Worm (Caenorhabditis elegans) whole organism, L3 larva: ENCODE results near the gene C34C12.9.

Experiments used
- ZK546.5 ChIP-seq: sonication (generic microtip); optimal IDR thresholded peaks from 2 replicates; lab custom pipeline; 2017; ENCODE audit warnings: missing biosample characterization, missing genetic modification characterization
- aly-2 ChIP-seq: fragments of 150-350 bp; optimal IDR thresholded peaks from 2 replicates; lab custom pipeline; 2014; ENCODE audit warnings: missing biosample characterization, missing genetic modification characterization
- ceh-16 ChIP-seq: sonication (generic microtip); optimal IDR thresholded peaks from 2 replicates; lab custom pipeline; 2017; ENCODE audit warnings: missing biosample characterization, missing genetic modification characterization
- ceh-28 ChIP-seq: fragments of 150-350 bp; optimal IDR thresholded peaks from 2 replicates; lab custom pipeline; 2014; ENCODE audit warnings: missing biosample characterization, missing genetic modification reagents, missing genetic modification characterization
- daf-12 ChIP-seq: fragments of 150-350 bp; optimal IDR thresholded peaks from 2 replicates; lab custom pipeline; 2014; ENCODE audit warnings: missing biosample characterization, missing genetic modification reagents, missing genetic modification characterization
- egl-27 ChIP-seq: sonication (generic microtip); optimal IDR thresholded peaks from 4 replicates; lab custom pipeline; 2017; ENCODE audit warnings: missing biosample characterization, missing genetic modification reagents, missing genetic modification characterization
- egl-5 ChIP-seq: fragments of 150-350 bp; optimal IDR thresholded peaks from 2 replicates; lab custom pipeline; 2017; ENCODE audit warnings: missing biosample characterization, missing genetic modification reagents, missing genetic modification characterization, inconsistent platforms
- elt-1 ChIP-seq: fragments of 150-350 bp; optimal IDR thresholded peaks from 2 replicates; lab custom pipeline; 2014; ENCODE audit warnings: missing biosample characterization, missing genetic modification characterization
- elt-2 ChIP-seq: sonication (generic microtip); optimal IDR thresholded peaks from 2 replicates; lab custom pipeline; 2016; ENCODE audit warnings: missing genetic modification reagents, mild to moderate bottlenecking, missing genetic modification characterization, missing compliant biosample characterization
- eor-1 ChIP-seq, 2 experiments: fragments of 150-350 bp; optimal IDR thresholded peaks; 2 replicates each; lab custom pipeline; 2014 to 2018; ENCODE audit warnings: missing biosample characterization in 2 of 2, missing genetic modification characterization in 2 of 2
- fkh-10 ChIP-seq: sonication (generic microtip); optimal IDR thresholded peaks from 2 replicates; lab custom pipeline; 2017; ENCODE audit warnings: missing biosample characterization, missing genetic modification reagents, missing genetic modification characterization
- fkh-2 ChIP-seq: fragments of 150-350 bp; optimal IDR thresholded peaks from 2 replicates; lab custom pipeline; 2014; ENCODE audit warnings: missing biosample characterization, missing genetic modification reagents, missing genetic modification characterization
- hmg-11 ChIP-seq: sonication (generic microtip); optimal IDR thresholded peaks from 2 replicates; lab custom pipeline; 2016; ENCODE audit warnings: missing genetic modification characterization, missing compliant biosample characterization
- lin-15B ChIP-seq: fragments of 150-350 bp; optimal IDR thresholded peaks from 2 replicates; lab custom pipeline; 2014; ENCODE audit warnings: missing biosample characterization, missing genetic modification characterization
- lin-39 ChIP-seq: fragments of 150-350 bp; optimal IDR thresholded peaks from 2 replicates; lab custom pipeline; 2018; ENCODE audit warnings: missing biosample characterization, missing genetic modification reagents, missing genetic modification characterization
- mdl-1 ChIP-seq: fragments of 150-350 bp; optimal IDR thresholded peaks from 2 replicates; lab custom pipeline; 2014; ENCODE audit warnings: missing biosample characterization, missing genetic modification characterization
- mml-1 ChIP-seq: fragments of 150-350 bp; sonication (generic microtip); optimal IDR thresholded peaks from 3 replicates; lab custom pipeline; 2014; ENCODE audit warnings: missing biosample characterization, missing genetic modification characterization
- nfya-1 ChIP-seq: sonication (generic microtip); optimal IDR thresholded peaks from 2 replicates; lab custom pipeline; 2017; ENCODE audit warnings: missing genetic modification characterization, mild to moderate bottlenecking, missing compliant biosample characterization, antibody characterized with exemption, moderate library complexity; ENCODE audit not compliant: insufficient read depth
- nhr-23 ChIP-seq: fragments of 150-350 bp; optimal IDR thresholded peaks from 2 replicates; lab custom pipeline; 2014; ENCODE audit warnings: missing biosample characterization, missing genetic modification reagents, missing genetic modification characterization
- nhr-237 ChIP-seq: fragments of 150-350 bp; optimal IDR thresholded peaks from 2 replicates; lab custom pipeline; 2014; ENCODE audit warnings: missing biosample characterization, missing genetic modification characterization
- nhr-25 ChIP-seq: sonication (generic microtip); optimal IDR thresholded peaks from 2 replicates; lab custom pipeline; 2017; ENCODE audit warnings: missing biosample characterization, missing genetic modification characterization
- nhr-28 ChIP-seq: fragments of 150-350 bp; optimal IDR thresholded peaks from 2 replicates; lab custom pipeline; 2014; ENCODE audit warnings: missing biosample characterization, missing genetic modification characterization
- nhr-67 ChIP-seq: fragments of 150-350 bp; optimal IDR thresholded peaks from 2 replicates; lab custom pipeline; 2014; ENCODE audit warnings: missing biosample characterization, missing genetic modification characterization
- nhr-76 ChIP-seq: fragments of 150-350 bp; sonication (generic microtip); optimal IDR thresholded peaks from 5 replicates; lab custom pipeline; 2014; ENCODE audit warnings: missing biosample characterization, missing genetic modification characterization
- nhr-77 ChIP-seq: fragments of 150-350 bp; optimal IDR thresholded peaks from 2 replicates; lab custom pipeline; 2014; ENCODE audit warnings: missing biosample characterization, missing genetic modification characterization
- sea-2 ChIP-seq: fragments of 150-350 bp; sonication (generic microtip); optimal IDR thresholded peaks from 4 replicates; lab custom pipeline; 2014; ENCODE audit warnings: missing biosample characterization, missing genetic modification reagents, missing genetic modification characterization
- skn-1 ChIP-seq: fragments of 150-350 bp; optimal IDR thresholded peaks from 2 replicates; lab custom pipeline; 2014; ENCODE audit warnings: missing biosample characterization, missing genetic modification characterization
- snpc-4 ChIP-seq: fragments of 150-350 bp; optimal IDR thresholded peaks from 2 replicates; lab custom pipeline; 2014; ENCODE audit warnings: missing biosample characterization, missing genetic modification characterization
- zag-1 ChIP-seq: fragments of 150-350 bp; optimal IDR thresholded peaks from 2 replicates; lab custom pipeline; 2014; ENCODE audit warnings: missing biosample characterization, missing genetic modification characterization
- ztf-11 ChIP-seq: fragments of 150-350 bp; optimal IDR thresholded peaks from 2 replicates; lab custom pipeline; 2014; ENCODE audit warnings: missing biosample characterization, missing genetic modification characterization

The C34C12.9 gene

ce11 chrIII:3425438-3425837 lies 49.9 kb downstream of the C34C12.9 start, which contains the start of gene metl-18:
TSS of gene metl-18 (plus strand) at chrIII:3425738.
- no peak for TF ChIP-seq nhr-25 (tag; lab: Kevin White, UChicago)
- no peak for TF ChIP-seq hmg-11
- TF ChIP-seq nhr-67 (tag; lab: Kevin White, UChicago), result no peak
- no peak for TF ChIP-seq eor-1 (tag; optimal IDR thresholded peaks at IDR 0.05; lab: Kevin White, UChicago)
- no peak for TF ChIP-seq ztf-11
- no peak for TF ChIP-seq egl-5 (tag; lab: Kevin White, UChicago)
- no peak for TF ChIP-seq zag-1 (tag; lab: Kevin White, UChicago)
- TF ChIP-seq ZK546.5 (tag; lab: Kevin White, UChicago), result no peak
- no peak for TF ChIP-seq nhr-28 (tag; lab: Kevin White, UChicago)
- TF ChIP-seq daf-12, result no peak
- no peak for TF ChIP-seq elt-1 (tag; lab: Kevin White, UChicago)
- TF ChIP-seq skn-1, result no peak
- no peak for TF ChIP-seq nfya-1
- TF ChIP-seq nhr-23, result no peak
- TF ChIP-seq fkh-10 (GFP tag; lab: Kevin White, UChicago), result no peak
- TF ChIP-seq egl-27 (tag; lab: Kevin White, UChicago), result no peak
- TF ChIP-seq mml-1 (tag; lab: Kevin White, UChicago), result no peak
- TF ChIP-seq aly-2 (tag; lab: Kevin White, UChicago), result no peak
- no peak for TF ChIP-seq nhr-76 (tag; lab: Kevin White, UChicago)

DNA sequence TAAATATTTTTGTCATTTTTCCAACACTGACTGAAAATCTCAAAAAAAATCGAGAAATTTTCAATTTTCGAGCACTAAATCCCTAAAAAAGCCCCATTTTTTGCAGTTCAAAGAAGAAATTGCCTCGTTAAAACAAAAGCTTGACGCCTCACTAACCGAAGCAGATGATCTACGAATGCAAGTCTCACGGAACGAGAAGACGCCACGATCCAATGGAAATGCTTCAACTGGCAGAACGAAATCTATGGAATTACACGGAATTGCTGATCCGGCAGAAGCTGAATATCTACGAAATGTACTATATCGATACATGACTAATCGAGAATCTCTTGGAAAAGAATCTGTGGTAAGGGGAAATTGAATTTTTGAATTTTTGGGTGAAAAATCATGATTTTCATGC lies 51.4 kb downstream of the C34C12.9 start:
- TF ChIP-seq fkh-2 (tag; lab: Kevin White, UChicago) (no peak), ZK546.5 (tag; lab: Kevin White, UChicago) (no peak), nhr-28 (tag; lab: Kevin White, UChicago) (no peak), lin-39 (no peak), mdl-1 (tag; lab: Kevin White, UChicago) (no peak), aly-2 (tag; lab: Kevin White, UChicago) (no peak), hmg-11 (no peak), lin-15B (tag; lab: Kevin White, UChicago) (no peak), nhr-76 (tag; lab: Kevin White, UChicago) (no peak), nhr-23 (no peak), elt-2 (tag; lab: Kevin White, UChicago) (no peak), nhr-237 (tag; lab: Kevin White, UChicago) (no peak), sea-2 (GFP tag; lab: Kevin White, UChicago) (no peak), ceh-28 (no peak), ceh-16 (tag; lab: Kevin White, UChicago) (no peak), fkh-10 (GFP tag; lab: Kevin White, UChicago) (no peak), nhr-67 (tag; lab: Kevin White, UChicago) (no peak), egl-27 (tag; lab: Kevin White, UChicago) (no peak), snpc-4 (tag; lab: Kevin White, UChicago) (no peak), nhr-77 (no peak)
